Fruit fly (Drosophila melanogaster): ENCODE data around the gene CG14257.
A peak's percentile ranks its signal among the peaks of the same experiment; 100 is the strongest.

CG14257 gene

DNA sequence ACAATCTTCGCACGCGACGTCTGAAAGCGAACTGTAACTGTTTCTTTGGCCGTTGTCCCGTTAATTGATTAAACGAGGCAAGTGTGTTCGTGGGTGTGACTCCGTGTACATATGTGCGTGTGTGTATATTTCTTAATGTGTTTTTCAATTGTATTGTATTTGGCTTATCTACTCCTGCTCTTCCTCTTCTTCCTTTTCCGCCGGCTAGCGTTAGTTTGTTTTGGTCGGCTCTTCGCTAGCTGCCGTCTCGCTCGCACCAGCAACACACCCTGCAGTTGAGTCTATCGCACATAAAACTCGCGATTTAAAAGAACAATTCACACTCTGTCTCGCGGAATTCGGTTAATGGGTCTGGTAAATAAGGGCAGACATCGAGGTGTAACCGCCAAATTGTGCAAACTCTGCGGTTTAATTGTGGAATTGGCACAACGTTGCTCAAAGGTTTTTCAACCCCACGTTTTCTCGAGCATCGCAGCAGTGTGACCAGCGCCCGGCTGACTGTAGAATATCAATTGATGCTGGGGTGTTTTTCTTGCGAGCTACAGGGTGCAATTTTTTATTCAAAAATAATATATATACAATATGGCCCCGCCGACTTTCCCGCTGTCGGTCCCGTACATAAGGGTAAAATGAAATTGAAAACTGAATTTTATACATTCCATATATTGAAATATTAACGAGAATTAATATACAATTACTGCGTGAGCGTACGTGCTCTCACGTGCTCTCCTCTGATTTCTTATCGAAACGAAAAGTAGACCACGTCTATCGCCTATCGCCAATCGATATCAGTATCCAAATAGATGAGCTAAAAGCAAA lies 36.3 kb downstream of the CG14257 start, which contains the start of the genes gb and CG5815 (continued):
- TF ChIP-seq HHEX (GFP tag; optimal IDR thresholded peaks at IDR 0.05) (peak; percentile 89), CG13624 (GFP tag; optimal IDR thresholded peaks at IDR 0.05) (peak; percentile 80), CG4328 (GFP tag; optimal IDR thresholded peaks at IDR 0.05) (peak; percentile 85), CG18476 (GFP tag; optimal IDR thresholded peaks at IDR 0.05) (peak; percentile 91), Ssrp (tag; optimal IDR thresholded peaks at IDR 0.05) (peak; percentile 87), Sry-δ (GFP tag; optimal IDR thresholded peaks at IDR 0.05) (peak; percentile 72), al (GFP tag; IDR thresholded peaks at IDR 0.05) (peak; percentile 93), shn (GFP tag; optimal IDR thresholded peaks at IDR 0.05) (peak; percentile 73), unc-4 (GFP tag; IDR thresholded peaks at IDR 0.05; ENCODE audit: partially characterized antibody) (peak; percentile 95), CG12299 (tag; optimal IDR thresholded peaks at IDR 0.05) (peak; percentile 88), bab2 (GFP tag; optimal IDR thresholded peaks at IDR 0.05) (peak; percentile 85), CG8765 (GFP tag; IDR thresholded peaks at IDR 0.05) (peak; percentile 86), ham (GFP tag; IDR thresholded peaks at IDR 0.05) (peak; percentile 48; the same call in 1 of the 2 replicates), CG11695 (GFP tag; IDR thresholded peaks at IDR 0.05) (peak; percentile 90), CG11504 (tag; optimal IDR thresholded peaks at IDR 0.05) (peak; percentile 90), gcm (GFP tag; optimal IDR thresholded peaks at IDR 0.05) (peak; percentile 71), Meics (GFP tag; optimal IDR thresholded peaks at IDR 0.05) (peak; percentile 91), CG1603 (tag; optimal IDR thresholded peaks at IDR 0.05) (peak; percentile 50), Adf1 (GFP tag; IDR thresholded peaks at IDR 0.05) (peak; percentile 64; the same call in 1 of the 2 replicates), HLH54F (GFP tag; optimal IDR thresholded peaks at IDR 0.05) (peak; percentile 87), CG7271 (tag; optimal IDR thresholded peaks at IDR 0.05) (peak; percentile 25), rib (GFP tag; IDR thresholded peaks at IDR 0.05) (peak; percentile 83), CG10979 (tag; optimal IDR thresholded peaks at IDR 0.05) (peak; percentile 83), disco-r (GFP tag; optimal IDR thresholded peaks at IDR 0.05) (peak; percentile 38), ci (GFP tag; IDR thresholded peaks at IDR 0.05) (peak; percentile 91), Sox102F (GFP tag; optimal IDR thresholded peaks at IDR 0.05) (peak; percentile 92), Xbp1 (GFP tag; optimal IDR thresholded peaks at IDR 0.05) (peak; percentile 94), CG9437 (GFP tag; optimal IDR thresholded peaks at IDR 0.05) (peak; percentile 75), NfI (GFP tag; optimal IDR thresholded peaks at IDR 0.05) (peak; percentile 92), CG11085 (GFP tag; IDR thresholded peaks at IDR 0.05) (peak; percentile 90), twi (tag; optimal IDR thresholded peaks at IDR 0.05) (peak; percentile 79), CG17802 (tag; optimal IDR thresholded peaks at IDR 0.05) (peak; percentile 75), kni (GFP tag; optimal IDR thresholded peaks at IDR 0.05) (peak; percentile 98), sens (GFP tag) (peak; percentile 97), CG10267 (tag; optimal IDR thresholded peaks at IDR 0.05) (peak; percentile 82), CG17829 (tag; optimal IDR thresholded peaks at IDR 0.05) (peak; percentile 91), Rx (GFP tag; IDR thresholded peaks at IDR 0.05) (peak; percentile 86), Hr78 (GFP tag; optimal IDR thresholded peaks at IDR 0.05) (peak in 1 of 2 experiments; percentile 54), BtbVII (GFP tag; optimal IDR thresholded peaks at IDR 0.05) (peak; percentile 83), CG3726 (GFP tag; IDR thresholded peaks at IDR 0.05) (peak; percentile 83; the same call in 2 of the 3 replicates), tup (GFP tag; optimal IDR thresholded peaks at IDR 0.05) (peak; percentile 84), CG5953 (GFP tag; IDR thresholded peaks at IDR 0.05) (peak; percentile 80), pan (optimal IDR thresholded peaks at IDR 0.05) (no peak), pan (GFP tag; optimal IDR thresholded peaks at IDR 0.05 in 1 of 2, IDR thresholded peaks at IDR 0.05 in 1 of 2) (peak in 1 of 2 experiments; percentile 90), CG12236 (GFP tag; optimal IDR thresholded peaks at IDR 0.05) (peak; percentile 16), nerfin-2 (GFP tag; IDR thresholded peaks at IDR 0.05; ENCODE audit: partially characterized antibody) (peak; percentile 94)

Measured in whole organism, embryonic.